Worm (Caenorhabditis elegans) whole organism, L4/young adult: ENCODE results near the gene M01A8.1.

Experiments used
- W03F9.2 ChIP-seq: fragments of 150-350 bp; optimal IDR thresholded peaks from 2 replicates; lab custom pipeline; 2014; ENCODE audit warnings: missing biosample characterization, missing genetic modification characterization
- dao-5 ChIP-seq: sonication (generic microtip); optimal IDR thresholded peaks from 2 replicates; lab custom pipeline; 2016; ENCODE audit warnings: missing genotype, missing genetic modification characterization, moderate library complexity, missing compliant biosample characterization
- him-1 ChIP-seq: sonication (generic microtip); optimal IDR thresholded peaks from 2 replicates; lab custom pipeline; 2016; ENCODE audit warnings: missing genotype, missing genetic modification reagents, missing genetic modification characterization, missing compliant biosample characterization

DNA sequence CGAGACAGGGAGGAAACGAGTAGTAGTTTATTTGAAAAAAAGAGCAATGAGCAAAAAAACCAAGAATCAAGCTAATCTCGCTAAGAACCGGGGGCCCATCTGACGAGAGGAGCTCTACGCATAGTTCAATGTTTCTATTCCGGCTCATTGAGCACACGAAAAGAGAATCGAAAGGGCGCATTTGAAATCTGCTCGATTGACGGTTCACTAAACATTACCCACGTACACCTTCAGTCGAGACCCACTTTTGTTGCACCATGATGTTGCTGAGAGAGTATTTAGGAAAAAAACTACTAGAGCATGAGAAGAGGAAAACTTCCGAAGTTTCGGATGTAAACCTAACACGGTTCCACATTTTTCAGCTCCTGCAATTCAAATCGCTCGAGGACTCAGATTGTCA lies 32.1 kb upstream of the M01A8.1 start:
- TF ChIP-seq W03F9.2 (tag; lab: Kevin White, UChicago): no peak
- no peak for TF ChIP-seq him-1 (tag; lab: Kevin White, UChicago)
- TF ChIP-seq dao-5 (tag; lab: Kevin White, UChicago): no peak
